Fruit fly (Drosophila melanogaster): ENCODE data around the gene MFS3.

MFS3 gene

DNA sequence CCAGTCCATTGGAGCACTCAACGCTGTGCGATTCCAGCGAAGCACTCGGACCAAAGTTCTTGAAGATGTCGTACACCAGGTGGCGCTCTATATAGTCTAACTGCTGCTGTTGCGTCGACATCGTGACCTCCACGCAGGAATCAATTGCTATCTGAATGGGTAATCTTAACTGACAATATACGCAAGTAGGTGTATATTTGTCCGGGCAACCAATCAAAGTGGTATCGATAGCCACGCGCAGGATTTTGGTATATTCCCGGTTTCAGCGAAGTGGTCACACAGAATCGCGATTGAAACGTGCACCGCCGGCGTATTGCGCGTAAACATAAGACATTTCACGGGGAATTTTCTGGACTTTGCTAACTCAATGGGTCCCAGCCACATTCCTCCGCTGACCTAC lies 40.8 kb downstream of the MFS3 start, which contains the start of the genes CG5126 and Tgt:
Gene CG5126, minus strand, starts transcription at position 222 of the 400 bp plus-strand sequence.
Gene Tgt, plus strand, starts transcription at position 267 of the 400 bp plus-strand sequence.
- TF ChIP-seq Mnt (GFP tag; optimal IDR thresholded peaks at IDR 0.05): peak; percentile 83
- no peak for TF ChIP-seq kay (GFP tag; ENCODE audit: borderline replicate concordance)

DNA sequence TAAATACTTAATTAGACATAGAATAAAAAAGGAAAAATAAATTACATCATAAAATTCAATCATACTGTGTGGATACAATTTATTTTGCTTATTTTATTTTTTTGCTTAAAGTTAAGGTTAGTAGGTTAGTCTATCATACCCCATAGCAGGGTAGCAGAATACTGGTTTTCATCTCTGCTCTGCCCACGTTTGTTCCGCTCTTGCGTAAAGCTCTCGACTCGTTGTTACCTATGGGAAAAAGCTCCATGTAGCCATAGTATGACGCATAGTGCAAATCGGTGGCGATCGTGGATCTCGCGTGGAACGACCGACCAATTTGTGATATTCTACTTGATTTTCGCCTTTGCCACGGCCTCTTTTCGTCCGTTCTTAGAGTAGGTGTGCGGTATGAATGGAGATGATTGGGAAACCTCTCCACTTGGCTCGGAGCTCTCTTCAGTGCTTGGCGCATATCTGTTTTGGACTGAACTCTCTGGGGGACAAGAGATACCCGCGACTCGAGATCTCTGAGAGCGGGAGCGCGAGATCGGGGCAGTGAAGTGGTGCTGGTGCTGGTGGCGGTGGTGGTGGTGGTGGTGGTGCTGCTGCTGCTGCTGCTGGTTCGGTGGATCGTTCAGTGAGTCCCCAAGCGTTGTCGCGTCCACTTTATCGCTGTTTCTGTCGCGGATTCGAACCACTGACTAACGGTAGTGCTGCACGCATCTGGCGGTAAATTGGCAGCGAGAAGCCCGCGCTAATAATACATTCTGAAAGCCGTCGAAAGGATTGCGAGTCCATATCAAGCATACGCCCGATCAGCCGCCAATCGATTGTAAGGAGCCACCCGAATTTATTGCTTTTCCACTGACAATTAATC lies 42.9 kb downstream of the MFS3 start, which contains the start of gene CG5001:
Gene CG5001, plus strand, starts transcription at position 116 of the 856 bp plus-strand sequence.
- TF ChIP-seq pad (GFP tag; optimal IDR thresholded peaks at IDR 0.05): no peak
- TF ChIP-seq toe (GFP tag; optimal IDR thresholded peaks at IDR 0.05): no peak
- TF ChIP-seq CG33017 (tag; optimal IDR thresholded peaks at IDR 0.05): peak; percentile 69
- peak; percentile 61 for TF ChIP-seq Mnt (GFP tag; optimal IDR thresholded peaks at IDR 0.05)
- peak; percentile 56 for TF ChIP-seq bab1 (GFP tag; optimal IDR thresholded peaks at IDR 0.05)
- peak; percentile 98 for TF ChIP-seq cic (GFP tag; optimal IDR thresholded peaks at IDR 0.05)
- TF ChIP-seq CG7045 (GFP tag; optimal IDR thresholded peaks at IDR 0.05): peak; percentile 38
- peak; percentile 79 for TF ChIP-seq kay (GFP tag; ENCODE audit: borderline replicate concordance)
- TF ChIP-seq ovo (GFP tag; optimal IDR thresholded peaks at IDR 0.05): peak; percentile 38
- no peak for TF ChIP-seq CG5204 (GFP tag; optimal IDR thresholded peaks at IDR 0.05)
- TF ChIP-seq Hr96 (GFP tag; optimal IDR thresholded peaks at IDR 0.05): no peak
- TF ChIP-seq CG12768 (GFP tag; optimal IDR thresholded peaks at IDR 0.05): peak; percentile 61
- TF ChIP-seq cnc (optimal IDR thresholded peaks at IDR 0.05): no peak
- TF ChIP-seq CG7101 (tag; optimal IDR thresholded peaks at IDR 0.05): peak; percentile 83
- no peak for TF ChIP-seq tj (GFP tag; optimal IDR thresholded peaks at IDR 0.05)
- peak; percentile 22 for TF ChIP-seq CG1620 (GFP tag; optimal IDR thresholded peaks at IDR 0.05)
- TF ChIP-seq Clk (GFP tag; optimal IDR thresholded peaks at IDR 0.05): no peak
- TF ChIP-seq CG14711 (tag; optimal IDR thresholded peaks at IDR 0.05): peak; percentile 76
- TF ChIP-seq CG11617 (GFP tag; optimal IDR thresholded peaks at IDR 0.05): peak; percentile 49
- TF ChIP-seq Crg-1 (GFP tag; optimal IDR thresholded peaks at IDR 0.05): no peak
